Fruit fly (Drosophila melanogaster): ENCODE results near the gene Sry-beta.

Gene Sry-beta

DNA sequence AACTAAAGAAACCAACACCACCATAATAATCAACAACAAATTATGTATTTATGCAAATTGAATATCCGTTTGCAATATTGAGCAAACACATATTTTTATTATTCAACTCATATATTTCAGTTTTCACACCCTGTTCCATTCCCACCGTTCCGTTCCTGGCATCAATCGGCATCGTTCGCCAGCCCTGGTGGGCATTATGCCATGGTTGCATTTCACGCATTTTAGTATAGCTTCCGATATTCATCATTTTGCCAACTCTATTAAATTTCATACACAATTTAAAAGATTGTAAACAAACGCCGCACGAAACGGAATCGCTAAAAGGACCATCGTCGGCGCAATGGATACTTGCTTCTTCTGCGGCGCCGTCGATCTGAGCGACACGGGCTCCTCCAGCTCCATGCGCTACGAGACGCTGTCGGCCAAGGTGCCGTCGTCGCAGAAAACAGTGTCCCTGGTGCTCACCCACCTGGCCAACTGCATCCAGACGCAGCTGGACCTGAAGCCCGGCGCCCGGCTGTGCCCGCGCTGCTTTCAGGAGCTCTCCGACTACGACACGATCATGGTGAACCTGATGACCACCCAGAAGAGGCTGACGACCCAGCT is 3.7 kb downstream of the Sry-beta start, which contains the start of gene Sry-delta (continued):
- TF ChIP-seq Opbp (GFP tag; IDR thresholded peaks at IDR 0.05; ENCODE audit: partially characterized antibody) = peak; percentile 87
- TF ChIP-seq crol (GFP tag; IDR thresholded peaks at IDR 0.05) = no peak
- 0 out of 3 replicates have a peak, but pooled peaks have one; percentile 49 for TF ChIP-seq CG3726 (GFP tag; IDR thresholded peaks at IDR 0.05)
- 0 out of 4 replicates have a peak, but pooled peaks have one; percentile 22 for TF ChIP-seq chinmo (GFP tag; IDR thresholded peaks at IDR 0.05; ENCODE audit: partially characterized antibody)
- peak; percentile 23 for TF ChIP-seq Lhr (GFP tag; optimal IDR thresholded peaks at IDR 0.05)
- peak; percentile 73; the same call in 2 of the 3 replicates for TF ChIP-seq zfh1 (GFP tag; IDR thresholded peaks at IDR 0.05)
- TF ChIP-seq HLH3B (GFP tag; IDR thresholded peaks at IDR 0.05) = peak; percentile 63
- peak; percentile 86 for TF ChIP-seq Ptx1 (GFP tag; IDR thresholded peaks at IDR 0.05)
- TF ChIP-seq Dll (GFP tag; IDR thresholded peaks at IDR 0.05; ENCODE audit: partially characterized antibody) = peak; percentile 79
- TF ChIP-seq gcm (GFP tag; optimal IDR thresholded peaks at IDR 0.05) = peak; percentile 24
- TF ChIP-seq CG31224 (GFP tag; IDR thresholded peaks at IDR 0.05) = peak; percentile 57
- TF ChIP-seq az2 (GFP tag; optimal IDR thresholded peaks at IDR 0.05) = peak; percentile 72
- peak; percentile 58; the same call in 1 of the 2 replicates for TF ChIP-seq CG4404 (GFP tag; IDR thresholded peaks at IDR 0.05)
- TF ChIP-seq CG15696 (tag; optimal IDR thresholded peaks at IDR 0.05) = peak; percentile 60
- TF ChIP-seq nom (GFP tag; optimal IDR thresholded peaks at IDR 0.05) = peak; percentile 70
- peak; percentile 83 for TF ChIP-seq trem (tag; optimal IDR thresholded peaks at IDR 0.05)
- TF ChIP-seq Fer2 (tag; optimal IDR thresholded peaks at IDR 0.05) = peak; percentile 42
- TF ChIP-seq Gug (GFP tag; IDR thresholded peaks at IDR 0.05) = peak; percentile 87; the same call in 3 of the 4 replicates
- TF ChIP-seq CG8388 (GFP tag; optimal IDR thresholded peaks at IDR 0.05) = peak; percentile 56

DNA sequence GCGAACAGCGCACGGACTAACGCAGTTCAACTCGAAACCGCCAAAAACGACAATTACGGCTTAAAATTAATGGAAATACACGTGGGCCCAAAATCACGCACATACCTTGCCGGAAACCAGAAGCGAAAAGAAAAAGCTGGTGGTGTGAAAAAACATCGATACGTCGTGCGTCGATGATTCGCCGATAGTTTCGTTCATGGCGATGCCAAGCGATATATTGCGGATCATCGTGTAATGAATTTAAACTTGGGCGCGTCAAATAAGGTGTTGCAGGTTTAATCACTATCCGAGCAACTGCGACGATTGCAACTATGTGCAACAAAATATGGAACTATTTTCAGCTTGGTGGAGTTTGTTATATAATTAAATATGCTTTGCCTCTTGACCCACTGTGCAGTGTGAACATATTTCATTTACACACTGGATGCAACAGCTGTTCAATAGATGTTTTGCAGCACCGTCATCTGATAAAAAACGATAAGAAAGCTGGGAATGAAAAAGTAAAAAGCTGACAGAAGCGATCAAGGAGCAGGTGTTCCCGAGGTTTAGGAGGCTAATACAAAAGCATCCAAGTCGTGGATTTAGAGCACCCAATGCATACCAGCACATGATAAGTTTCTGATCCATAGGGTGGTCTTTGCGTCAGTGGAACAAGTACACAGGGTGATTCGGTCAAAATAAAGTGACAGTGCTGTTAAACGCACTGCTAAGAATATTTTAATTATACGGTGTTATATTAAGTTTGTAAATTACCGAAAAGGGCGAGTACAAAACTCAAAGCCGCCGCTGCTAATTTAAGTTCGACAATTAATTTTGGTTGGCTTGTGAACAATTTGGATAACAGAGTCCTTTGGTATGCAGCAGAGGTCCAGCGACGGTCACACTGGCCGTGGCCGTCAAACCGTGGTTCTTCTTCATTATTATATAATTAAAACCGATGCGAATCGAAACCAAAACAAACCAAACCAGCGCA is 6.8 kb downstream of the Sry-beta start, which contains the start of the genes RpL32 and CG7943:
Gene RpL32 (minus strand): TSS at position 133 of the 973 bp plus-strand sequence.
Gene CG7943 (plus strand): TSS at position 442 of the 973 bp plus-strand sequence.
- TF ChIP-seq CG4707 (GFP tag; optimal IDR thresholded peaks at IDR 0.05) (peak; percentile 80), CG12236 (GFP tag; optimal IDR thresholded peaks at IDR 0.05) (peak; percentile 87), Ets65A (GFP tag) (peak; percentile 99), twi (tag; optimal IDR thresholded peaks at IDR 0.05) (peak; percentile 70), CHES-1-like (GFP tag; optimal IDR thresholded peaks at IDR 0.05) (peak; percentile 91), unpg (GFP tag; optimal IDR thresholded peaks at IDR 0.05) (peak; percentile 91), seq (GFP tag; IDR thresholded peaks at IDR 0.05) (peak; percentile 95), Hsf (GFP tag; optimal IDR thresholded peaks at IDR 0.05) (peak; percentile 93), gcm2 (GFP tag; optimal IDR thresholded peaks at IDR 0.05) (peak; percentile 85), gro (GFP tag; optimal IDR thresholded peaks at IDR 0.05) (peak; percentile 98), GATAe (GFP tag; conservative IDR thresholded peaks at IDR 0.05) (peak; percentile 80), Bteb2 (GFP tag; optimal IDR thresholded peaks at IDR 0.05) (peak; percentile 92), chm (GFP tag; IDR thresholded peaks at IDR 0.05) (peak; percentile 97), z (GFP tag; IDR thresholded peaks at IDR 0.05) (peak; percentile 50; the same call in 2 of the 3 replicates), Pdp1 (GFP tag; optimal IDR thresholded peaks at IDR 0.05) (peak; percentile 98 to 99), ase (GFP tag; IDR thresholded peaks at IDR 0.05) (peak; percentile 94), CG18011 (GFP tag; optimal IDR thresholded peaks at IDR 0.05) (peak; percentile 77), CG6175 (GFP tag; IDR thresholded peaks at IDR 0.05) (peak; percentile 92), CG10654 (GFP tag; optimal IDR thresholded peaks at IDR 0.05) (peak; percentile 95), ken (GFP tag; IDR thresholded peaks at IDR 0.05) (peak; percentile 95), CG4404 (GFP tag; IDR thresholded peaks at IDR 0.05) (peak; percentile 93), Gsc (GFP tag; IDR thresholded peaks at IDR 0.05) (peak; percentile 85), Neu2 (GFP tag; optimal IDR thresholded peaks at IDR 0.05; ENCODE audit: borderline replicate concordance) (peak; percentile 86), CG13123 (GFP tag; optimal IDR thresholded peaks at IDR 0.05) (peak; percentile 83), CG5245 (GFP tag; optimal IDR thresholded peaks at IDR 0.05) (peak; percentile 92), slp2 (GFP tag; optimal IDR thresholded peaks at IDR 0.05) (peak; percentile 93), CG4282 (GFP tag; optimal IDR thresholded peaks at IDR 0.05) (peak; percentile 94), ap (GFP tag; IDR thresholded peaks at IDR 0.05) (peak; percentile 92), pnt (GFP tag; optimal IDR thresholded peaks at IDR 0.05) (peak; percentile 96)

Data from whole organism, embryonic.